Worm (Caenorhabditis elegans) whole organism, early embryonic: ENCODE results near the gene nhr-111.

Source experiments
- F13C5.2 ChIP-seq: sonication (generic microtip); optimal IDR thresholded peaks from 2 replicates; lab custom pipeline; 2017; ENCODE audit warnings: mild to moderate bottlenecking, missing genetic modification characterization, inconsistent platforms, missing compliant biosample characterization
- ama-1 ChIP-seq: fragments of 150-350 bp; optimal IDR thresholded peaks from 2 replicates; lab custom pipeline; 2014
- ceh-13 ChIP-seq: fragments of 200-800 bp; sonication (Bioruptor generic); optimal IDR thresholded peaks from 2 replicates; lab custom pipeline; 2018; ENCODE audit warnings: mild to moderate bottlenecking, missing genetic modification characterization, missing compliant biosample characterization
- flt-1 ChIP-seq: fragments of 200-800 bp; sonication (Bioruptor generic); IDR thresholded peaks from 2 replicates; pipeline ENCODE4 v1.3.6; 2022; ENCODE audit warnings: missing genetic modification characterization, missing compliant biosample characterization
- tbx-37 ChIP-seq: fragments of 200-800 bp; sonication (Bioruptor generic); conservative IDR thresholded peaks from 2 replicates; pipeline ENCODE4 v1.3.6; 2022; ENCODE audit warnings: missing genetic modification reagents, missing genetic modification characterization, missing compliant biosample characterization

DNA sequence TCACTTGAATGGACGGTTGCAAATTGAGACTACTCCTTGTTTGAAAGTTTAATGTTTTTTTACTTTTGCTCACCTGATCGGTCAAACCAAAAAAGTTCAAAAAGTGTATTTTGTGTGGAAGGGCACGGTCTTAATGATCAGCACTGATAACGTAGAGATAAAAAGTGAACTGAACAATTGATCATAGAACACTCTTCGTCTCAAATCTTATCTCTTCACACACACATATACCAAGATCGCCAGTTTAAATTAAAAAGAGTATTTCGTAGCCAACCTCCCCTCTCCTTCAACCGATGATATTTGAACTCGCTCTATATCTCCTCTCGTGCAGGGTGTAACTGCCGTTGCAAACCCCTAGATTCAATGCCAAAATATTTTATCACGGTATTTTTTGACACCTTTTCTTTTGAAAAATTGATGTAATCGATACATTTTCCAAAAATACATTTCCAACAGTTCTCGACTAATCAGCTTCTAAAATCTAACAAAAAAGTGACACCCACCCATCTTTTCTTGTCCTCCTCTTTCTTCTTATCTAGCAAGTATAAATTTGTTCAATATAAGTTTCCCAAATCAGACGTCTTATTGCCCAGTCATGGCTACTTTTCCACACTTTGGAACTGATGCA, 24.4 kb downstream of the nhr-111 start, which contains the start of gene cth-1:
- TF ChIP-seq ceh-13 (GFP tag; lab: Kevin White, UChicago) (no peak), tbx-37 (GFP tag; lab: Robert Waterston, UW) (no peak), ama-1 (lab: Kevin White, UChicago) (no peak), F13C5.2 (tag; lab: Kevin White, UChicago) (no peak), flt-1 (GFP tag; lab: Robert Waterston, UW) (no peak)
